Fruit fly (Drosophila melanogaster): ENCODE measurements around the gene TwdlN.

dm6 chr3R:26671525-26672132 lies 40.0 kb downstream of the TwdlN start:
- TF ChIP-seq h (optimal IDR thresholded peaks at IDR 0.05) (no peak), insv (optimal IDR thresholded peaks at IDR 0.05) (no peak), Sin3A (optimal IDR thresholded peaks at IDR 0.05) (no peak), ttk (optimal IDR thresholded peaks at IDR 0.05) (no peak)
